Fruit fly (Drosophila melanogaster): ENCODE results near the gene CG7044.

The CG7044 gene

dm6 chr3R:21116057-21116456, 14.5 kb upstream of the CG7044 start, which contains the start of gene ppan (continued):
- TF ChIP-seq CG1832 (GFP tag; optimal IDR thresholded peaks at IDR 0.05) = no peak
- TF ChIP-seq row (GFP tag; IDR thresholded peaks at IDR 0.05) = no peak; the same call in 2 of the 3 replicates
- TF ChIP-seq Hsf (GFP tag; optimal IDR thresholded peaks at IDR 0.05) = no peak
- TF ChIP-seq pb (GFP tag; optimal IDR thresholded peaks at IDR 0.05) = no peak
- peak; percentile 84 for TF ChIP-seq Dp (GFP tag; optimal IDR thresholded peaks at IDR 0.05)
- TF ChIP-seq CG9797 (GFP tag; optimal IDR thresholded peaks at IDR 0.05) = peak; percentile 87
- peak; percentile 50; the same call in 1 of the 3 replicates for TF ChIP-seq CG6791 (GFP tag; IDR thresholded peaks at IDR 0.05; ENCODE audit: partially characterized antibody)
- no peak for TF ChIP-seq dpn (GFP tag; optimal IDR thresholded peaks at IDR 0.05)
- no peak for TF ChIP-seq CG3995 (GFP tag; optimal IDR thresholded peaks at IDR 0.05)
- TF ChIP-seq CG6854 (GFP tag; optimal IDR thresholded peaks at IDR 0.05) = no peak
- no peak for TF ChIP-seq lab (GFP tag; optimal IDR thresholded peaks at IDR 0.05)
- no peak for TF ChIP-seq CG1647 (GFP tag; optimal IDR thresholded peaks at IDR 0.05)
- no peak for TF ChIP-seq CHES-1-like (GFP tag; optimal IDR thresholded peaks at IDR 0.05)
- no peak for TF ChIP-seq CG10979 (tag; optimal IDR thresholded peaks at IDR 0.05)
- no peak for TF ChIP-seq CG8765 (GFP tag; IDR thresholded peaks at IDR 0.05)
- TF ChIP-seq CG10209 (GFP tag; optimal IDR thresholded peaks at IDR 0.05) = no peak
- TF ChIP-seq CG10274 (GFP tag; optimal IDR thresholded peaks at IDR 0.05) = no peak
- peak; percentile 44 for TF ChIP-seq Dref (GFP tag; IDR thresholded peaks at IDR 0.05)
- TF ChIP-seq YL-1 (GFP tag; optimal IDR thresholded peaks at IDR 0.05) = peak; percentile 84
- TF ChIP-seq peb (GFP tag; IDR thresholded peaks at IDR 0.05) = no peak
- TF ChIP-seq chm (GFP tag; IDR thresholded peaks at IDR 0.05) = no peak
- no peak for TF ChIP-seq Awh (GFP tag; IDR thresholded peaks at IDR 0.05)
- peak; percentile 2 for TF ChIP-seq NC2β (GFP tag; optimal IDR thresholded peaks at IDR 0.05)
- TF ChIP-seq Oli (tag; optimal IDR thresholded peaks at IDR 0.05) = no peak
- TF ChIP-seq CG11398 (GFP tag; optimal IDR thresholded peaks at IDR 0.05) = no peak
- no peak for TF ChIP-seq CG10654 (GFP tag; optimal IDR thresholded peaks at IDR 0.05)
- peak; percentile 97 for TF ChIP-seq cwo (GFP tag; optimal IDR thresholded peaks at IDR 0.05)
- peak; percentile 35; the same call in 1 of the 2 replicates for TF ChIP-seq unc-4 (GFP tag; IDR thresholded peaks at IDR 0.05; ENCODE audit: partially characterized antibody)
- TF ChIP-seq CG1233 (GFP tag; optimal IDR thresholded peaks at IDR 0.05) = no peak
- TF ChIP-seq lbe (GFP tag; optimal IDR thresholded peaks at IDR 0.05) = no peak
- TF ChIP-seq CG2116 (GFP tag; optimal IDR thresholded peaks at IDR 0.05) = peak; percentile 44
- no peak for TF ChIP-seq CG17568 (GFP tag; optimal IDR thresholded peaks at IDR 0.05)
- TF ChIP-seq slou (GFP tag; optimal IDR thresholded peaks at IDR 0.05) = no peak
- TF ChIP-seq Abd-B (GFP tag; optimal IDR thresholded peaks at IDR 0.05) = no peak
- TF ChIP-seq CG6175 (GFP tag; IDR thresholded peaks at IDR 0.05) = no peak
- no peak for TF ChIP-seq CG4328 (GFP tag; optimal IDR thresholded peaks at IDR 0.05)
- no peak for TF ChIP-seq sens-2 (GFP tag; IDR thresholded peaks at IDR 0.05)
- TF ChIP-seq CG2889 (GFP tag; IDR thresholded peaks at IDR 0.05) = no peak
- TF ChIP-seq CG2202 (tag; optimal IDR thresholded peaks at IDR 0.05) = no peak
- no peak for TF ChIP-seq CG15479 (GFP tag; optimal IDR thresholded peaks at IDR 0.05)
- no peak for TF ChIP-seq eve (GFP tag; optimal IDR thresholded peaks at IDR 0.05)
- no peak for TF ChIP-seq CG11247 (GFP tag; IDR thresholded peaks at IDR 0.05)
- no peak for TF ChIP-seq CG12104 (GFP tag; optimal IDR thresholded peaks at IDR 0.05)
- TF ChIP-seq Dll (GFP tag; IDR thresholded peaks at IDR 0.05; ENCODE audit: partially characterized antibody) = 0 out of 4 replicates have a peak, but pooled peaks have one; percentile 34
- no peak for TF ChIP-seq CG7928 (GFP tag; optimal IDR thresholded peaks at IDR 0.05)
- peak; percentile 78 for TF ChIP-seq pzg (GFP tag; optimal IDR thresholded peaks at IDR 0.05)
- peak; percentile 20 for TF ChIP-seq Sry-δ (GFP tag; optimal IDR thresholded peaks at IDR 0.05)
- TF ChIP-seq D19A (tag; optimal IDR thresholded peaks at IDR 0.05) = no peak
- no peak for TF ChIP-seq CG31365 (tag; optimal IDR thresholded peaks at IDR 0.05)
- TF ChIP-seq shn (GFP tag; optimal IDR thresholded peaks at IDR 0.05) = no peak
- no peak for TF ChIP-seq Atf6 (GFP tag; IDR thresholded peaks at IDR 0.05)
